Worm (Caenorhabditis elegans) whole organism, L4 larva: Measurements from ENCODE around the gene ifb-2.

Source experiments
- ama-1 ChIP-seq: fragments of 150-350 bp; optimal IDR thresholded peaks from 2 replicates; lab custom pipeline; 2014; ENCODE audit warnings: inconsistent platforms, mixed read lengths
- ces-1 ChIP-seq: fragments of 150-350 bp; sonication (generic microtip); optimal IDR thresholded peaks from 4 replicates; lab custom pipeline; 2014; ENCODE audit warnings: missing biosample characterization, missing genetic modification reagents, missing genetic modification characterization
- dpl-1 ChIP-seq: fragments of 150-350 bp; optimal IDR thresholded peaks from 2 replicates; lab custom pipeline; 2014; ENCODE audit warnings: missing biosample characterization, missing genetic modification reagents, missing genetic modification characterization
- hmg-1.1 ChIP-seq: fragments of 200-800 bp; sonication (Bioruptor generic); IDR thresholded peaks from 2 replicates; pipeline ENCODE4 v1.3.6; 2022; ENCODE audit warnings: missing genetic modification reagents, missing genetic modification characterization, missing compliant biosample characterization
- pha-4 ChIP-seq, 2 experiments: fragments of 150-350 bp in 1 of 2; fragments of 200-800 bp in 1 of 2; sonication (Bioruptor generic) in 1 of 2; IDR thresholded peaks in 1 of 2; optimal IDR thresholded peaks in 1 of 2; 2 replicates each; pipeline versions ENCODE4 v1.3.6 to Lab custom; 2014 to 2022; ENCODE audit warnings: missing genetic modification characterization in 2 of 2, missing genetic modification reagents in 2 of 2, missing biosample characterization in 1 of 2, missing compliant biosample characterization in 1 of 2
- snpc-1.2 ChIP-seq: fragments of 200-800 bp; sonication (Bioruptor generic); IDR thresholded peaks from 2 replicates; pipeline ENCODE4 v1.3.6; 2022; ENCODE audit warnings: missing genetic modification reagents, missing genetic modification characterization, missing compliant biosample characterization
- unc-62 ChIP-seq, 3 experiments: fragments of 150-350 bp in 1 of 3; sonication (generic microtip); optimal IDR thresholded peaks in 2 of 3; peaks in 1 of 3; 1 replicate in 1 of 3; 2 replicates in 2 of 3; lab custom pipeline; 2014 to 2017; ENCODE audit warnings: missing biosample characterization in 3 of 3, missing genetic modification characterization in 3 of 3, missing genetic modification reagents in 3 of 3, missing genotype in 1 of 3
- vab-7 ChIP-seq: fragments of 200-800 bp; sonication (Bioruptor generic); IDR thresholded peaks from 2 replicates; pipeline ENCODE4 v1.3.6; 2022; ENCODE audit warnings: missing genetic modification reagents, missing genetic modification characterization, missing compliant biosample characterization

ce11 chrII:5712126-5712525 lies 37.9 kb upstream of the ifb-2 start:
- TF ChIP-seq vab-7 (no peak), ces-1 (GFP tag; lab: Kevin White, UChicago) (no peak), unc-62 (GFP tag; optimal IDR thresholded peaks at IDR 0.05 in 1 of 2; lab: Kevin White, UChicago) (no peak), unc-62 (tag; optimal IDR thresholded peaks at IDR 0.05; lab: Kevin White, UChicago) (no peak), ama-1 (peak; percentile 81), dpl-1 (GFP tag; lab: Kevin White, UChicago) (no peak), pha-4 (GFP tag; IDR thresholded peaks at IDR 0.05; lab: Robert Waterston, UW) (no peak), pha-4 (tag; optimal IDR thresholded peaks at IDR 0.05; lab: Kevin White, UChicago) (no peak), snpc-1.2 (GFP tag; lab: Robert Waterston, UW) (0 out of 2 replicates have a peak, but pooled peaks have one; percentile 8), hmg-1.1 (GFP tag; lab: Robert Waterston, UW) (no peak)
